Fruit fly (Drosophila melanogaster) whole organism, embryonic: ENCODE data around the gene Vta1.

Experiments
- Abd-B ChIP-seq: fragments of 200-800 bp; sonication (Bioruptor generic); optimal IDR thresholded peaks from 2 replicates; lab custom pipeline; 2018; ENCODE audit warnings: missing biosample characterization, mild to moderate bottlenecking, missing genetic modification characterization, moderate library complexity
- BEAF-32 ChIP-seq: fragments of 200-800 bp; sonication (Bioruptor generic); optimal IDR thresholded peaks from 3 replicates; lab custom pipeline; 2017; ENCODE audit warnings: missing biosample characterization, missing genetic modification characterization, mild to moderate bottlenecking, moderate library complexity, missing genetic modification reagents
- Bgb ChIP-seq: fragments of 200-800 bp; sonication (Bioruptor generic); IDR thresholded peaks from 2 replicates; pipeline ENCODE4 v1.3.6; 2022; ENCODE audit warnings: missing biosample characterization, missing genetic modification characterization; ENCODE audit not compliant: partially characterized antibody
- C15 ChIP-seq: fragments of 200-800 bp; sonication (Bioruptor generic); IDR thresholded peaks from 3 replicates; pipeline ENCODE4 v1.3.6; 2022; ENCODE audit warnings: missing biosample characterization, missing genetic modification characterization
- CG1024 ChIP-seq: fragments of 200-800 bp; sonication (Bioruptor generic); IDR thresholded peaks from 2 replicates; pipeline ENCODE4 v1.3.6; 2022; ENCODE audit warnings: missing biosample characterization, missing genetic modification characterization
- CG10431 ChIP-seq: fragments of 200-800 bp; sonication (Bioruptor generic); optimal IDR thresholded peaks from 3 replicates; lab custom pipeline; 2018; ENCODE audit warnings: missing biosample characterization, mild to moderate bottlenecking, missing genetic modification characterization
- CG11085 ChIP-seq: fragments of 200-800 bp; sonication (Bioruptor generic); IDR thresholded peaks from 2 replicates; pipeline ENCODE4 v1.3.6; 2022; ENCODE audit warnings: missing biosample characterization, missing genetic modification characterization
- CG11456 ChIP-seq: fragments of 200-800 bp; sonication (Bioruptor generic); IDR thresholded peaks from 3 replicates; pipeline ENCODE4 v1.3.6; 2022; ENCODE audit warnings: missing biosample characterization, missing genetic modification characterization
- CG11560 ChIP-seq: fragments of 200-800 bp; sonication (Bioruptor generic); IDR thresholded peaks from 3 replicates; pipeline ENCODE4 v1.3.6; 2022; ENCODE audit warnings: missing biosample characterization, missing genetic modification characterization
- CG1233 ChIP-seq: fragments of 200-800 bp; sonication (Bioruptor generic); optimal IDR thresholded peaks from 4 replicates; lab custom pipeline; 2018; ENCODE audit warnings: missing biosample characterization, mild to moderate bottlenecking, missing genetic modification characterization
- CG16779 ChIP-seq: fragments of 200-800 bp; sonication (Bioruptor generic); IDR thresholded peaks from 2 replicates; pipeline ENCODE4 v1.3.6; 2022; ENCODE audit warnings: missing biosample characterization, missing genetic modification characterization
- CG18262 ChIP-seq: fragments of 200-800 bp; optimal IDR thresholded peaks from 3 replicates; lab custom pipeline; 2019; ENCODE audit warnings: missing biosample characterization, mild to moderate bottlenecking, missing genetic modification characterization, moderate library complexity
- CG18599 ChIP-seq: fragments of 200-800 bp; sonication (Bioruptor generic); optimal IDR thresholded peaks from 3 replicates; lab custom pipeline; 2017; ENCODE audit warnings: missing biosample characterization, missing genetic modification characterization, mild to moderate bottlenecking, moderate library complexity, missing genetic modification reagents
- CG3847 ChIP-seq: fragments of 200-800 bp; sonication (Bioruptor generic); IDR thresholded peaks from 2 replicates; pipeline ENCODE4 v1.3.6; 2022; ENCODE audit warnings: missing biosample characterization, missing genetic modification characterization
- CG4328 ChIP-seq: fragments of 200-800 bp; sonication (Bioruptor generic); optimal IDR thresholded peaks from 3 replicates; lab custom pipeline; 2017; ENCODE audit warnings: missing biosample characterization, missing genetic modification reagents, missing genetic modification characterization
- CG4360 ChIP-seq: fragments of 200-800 bp; sonication (Bioruptor generic); IDR thresholded peaks from 2 replicates; pipeline ENCODE4 v1.3.6; 2022; ENCODE audit warnings: missing biosample characterization, missing genetic modification characterization
- CG4617 ChIP-seq: fragments of 200-800 bp; sonication (Bioruptor generic); optimal IDR thresholded peaks from 3 replicates; lab custom pipeline; 2016; ENCODE audit warnings: missing biosample characterization, missing genetic modification characterization, borderline replicate concordance
- CG6791 ChIP-seq: fragments of 200-800 bp; sonication (Bioruptor generic); IDR thresholded peaks from 3 replicates; pipeline ENCODE4 v1.3.6; 2022; ENCODE audit warnings: missing biosample characterization, missing genetic modification characterization; ENCODE audit not compliant: partially characterized antibody
- CG7556 ChIP-seq: fragments of 200-800 bp; sonication (Bioruptor generic); optimal IDR thresholded peaks from 2 replicates; lab custom pipeline; 2017; ENCODE audit warnings: missing biosample characterization, mild to moderate bottlenecking, missing genetic modification characterization
- CG9932 ChIP-seq: fragments of 200-800 bp; sonication (Bioruptor generic); IDR thresholded peaks from 2 replicates; pipeline ENCODE4 v1.3.6; 2022; ENCODE audit warnings: missing biosample characterization, missing genetic modification characterization
- Dek ChIP-seq: fragments of 200-800 bp; sonication (Bioruptor generic); optimal IDR thresholded peaks from 3 replicates; lab custom pipeline; 2019; ENCODE audit warnings: missing biosample characterization, mild to moderate bottlenecking, missing genetic modification characterization, moderate library complexity
- Dll ChIP-seq: fragments of 200-800 bp; sonication (Bioruptor generic); IDR thresholded peaks from 4 replicates; pipeline ENCODE4 v1.3.6; 2022; ENCODE audit warnings: missing biosample characterization, missing genetic modification characterization; ENCODE audit not compliant: partially characterized antibody
- Doc2 ChIP-seq: fragments of 200-800 bp; sonication (Bioruptor generic); IDR thresholded peaks from 2 replicates; pipeline ENCODE4 v1.3.6; 2022; ENCODE audit warnings: missing biosample characterization, missing genetic modification characterization
- Dref ChIP-seq: fragments of 200-800 bp; sonication (Bioruptor generic); IDR thresholded peaks from 2 replicates; pipeline ENCODE4 v1.3.6; 2022; ENCODE audit warnings: missing biosample characterization, missing genetic modification characterization
- E2f1 ChIP-seq: fragments of 200-800 bp; sonication (Bioruptor generic); IDR thresholded peaks from 2 replicates; pipeline ENCODE4 v1.3.6; 2022; ENCODE audit warnings: missing biosample characterization, missing genetic modification characterization
- Ets97D ChIP-seq: fragments of 200-800 bp; sonication (Bioruptor generic); optimal IDR thresholded peaks from 3 replicates; lab custom pipeline; 2016; ENCODE audit warnings: missing biosample characterization, missing genetic modification characterization
- H2.0 ChIP-seq: fragments of 200-800 bp; sonication (Bioruptor generic); IDR thresholded peaks from 2 replicates; pipeline ENCODE4 v1.3.6; 2022; ENCODE audit warnings: missing biosample characterization, missing genetic modification characterization
- Hmr ChIP-seq: fragments of 200-800 bp; sonication (Bioruptor generic); optimal IDR thresholded peaks from 3 replicates; lab custom pipeline; 2017; ENCODE audit warnings: mild to moderate bottlenecking, missing biosample characterization, missing genetic modification reagents, missing genetic modification characterization
- Hr3 ChIP-seq: fragments of 200-800 bp; sonication (Bioruptor generic); optimal IDR thresholded peaks from 3 replicates; lab custom pipeline; 2016; ENCODE audit warnings: missing biosample characterization, missing genetic modification characterization
- Lhr ChIP-seq: fragments of 200-800 bp; sonication (Bioruptor generic); optimal IDR thresholded peaks from 3 replicates; lab custom pipeline; 2017; ENCODE audit warnings: mild to moderate bottlenecking, missing biosample characterization, missing genetic modification reagents, missing genetic modification characterization
- Lpt ChIP-seq: fragments of >200 bp; optimal IDR thresholded peaks from 2 replicates; lab custom pipeline; 2018; ENCODE audit warnings: missing biosample characterization, missing genetic modification characterization
- Mad ChIP-seq: fragments of 200-800 bp; sonication (Bioruptor generic); optimal IDR thresholded peaks from 2 replicates; lab custom pipeline; 2016; ENCODE audit warnings: missing biosample characterization, missing genetic modification characterization
- Nf-YB ChIP-seq: fragments of 200-800 bp; sonication (Bioruptor generic); optimal IDR thresholded peaks from 3 replicates; lab custom pipeline; 2019; ENCODE audit warnings: missing biosample characterization, mild to moderate bottlenecking, missing genetic modification characterization, moderate library complexity
- Sin3A ChIP-seq: fragments of >200 bp; optimal IDR thresholded peaks from 2 replicates; lab custom pipeline; 2018
- Taf1 ChIP-seq: fragments of 200-800 bp; sonication (Bioruptor generic); IDR thresholded peaks from 2 replicates; pipeline ENCODE4 v1.3.6; 2022; ENCODE audit warnings: missing biosample characterization, missing genetic modification characterization
- Xrp1 ChIP-seq: fragments of 200-800 bp; sonication (Bioruptor generic); IDR thresholded peaks from 2 replicates; pipeline ENCODE4 v1.3.6; 2022; ENCODE audit warnings: missing biosample characterization, missing genetic modification characterization
- YL-1 ChIP-seq: fragments of 200-800 bp; sonication (Bioruptor generic); optimal IDR thresholded peaks from 3 replicates; lab custom pipeline; 2017; ENCODE audit warnings: missing biosample characterization, mild to moderate bottlenecking, missing genetic modification characterization
- da ChIP-seq: fragments of 200-800 bp; sonication (Bioruptor generic); optimal IDR thresholded peaks from 2 replicates; lab custom pipeline; 2016; ENCODE audit warnings: missing biosample characterization, missing genetic modification characterization
- emc ChIP-seq: fragments of 200-800 bp; sonication (Bioruptor generic); optimal IDR thresholded peaks from 2 replicates; lab custom pipeline; 2016; ENCODE audit warnings: missing biosample characterization, missing genetic modification characterization
- grn ChIP-seq: fragments of 200-800 bp; sonication (Bioruptor generic); optimal IDR thresholded peaks from 3 replicates; lab custom pipeline; 2017; ENCODE audit warnings: missing biosample characterization, missing genetic modification characterization
- hkb ChIP-seq, 2 experiments: fragments of 200-800 bp in 1 of 2; fragments of >200 bp in 1 of 2; sonication (Bioruptor generic) in 1 of 2; IDR thresholded peaks in 1 of 2; optimal IDR thresholded peaks in 1 of 2; 2 replicates each; pipeline versions ENCODE4 v1.3.6 to Lab custom; 2017 to 2022; ENCODE audit warnings: missing biosample characterization in 1 of 2, missing genetic modification characterization in 1 of 2
- oc ChIP-seq: fragments of 200-800 bp; sonication (Bioruptor generic); optimal IDR thresholded peaks from 2 replicates; lab custom pipeline; 2018; ENCODE audit warnings: missing biosample characterization, mild to moderate bottlenecking, missing genetic modification characterization, moderate library complexity
- onecut ChIP-seq: fragments of 200-800 bp; sonication (Bioruptor generic); IDR thresholded peaks from 2 replicates; pipeline ENCODE4 v1.3.6; 2022; ENCODE audit warnings: missing biosample characterization, missing genetic modification characterization
- peb ChIP-seq: fragments of 200-800 bp; sonication (Bioruptor generic); IDR thresholded peaks from 2 replicates; pipeline ENCODE4 v1.3.6; 2022; ENCODE audit warnings: missing biosample characterization, missing genetic modification characterization
- pita ChIP-seq: fragments of 200-800 bp; sonication (Bioruptor generic); optimal IDR thresholded peaks from 2 replicates; lab custom pipeline; 2017; ENCODE audit warnings: missing biosample characterization, mild to moderate bottlenecking, missing genetic modification characterization
- sens ChIP-seq: fragments of 200-800 bp; sonication (Bioruptor generic); peaks from one replicate; lab custom pipeline; 2016; ENCODE audit warnings: missing biosample characterization, missing genetic modification characterization
- shn ChIP-seq: fragments of 200-800 bp; sonication (Bioruptor generic); optimal IDR thresholded peaks from 3 replicates; lab custom pipeline; 2016; ENCODE audit warnings: missing biosample characterization, missing genetic modification characterization
- sisA ChIP-seq: fragments of 200-800 bp; sonication (Bioruptor generic); IDR thresholded peaks from 2 replicates; pipeline ENCODE4 v1.3.6; 2022; ENCODE audit warnings: missing biosample characterization, missing genetic modification characterization
- trem ChIP-seq: fragments of 200-800 bp; optimal IDR thresholded peaks from 3 replicates; lab custom pipeline; 2019; ENCODE audit warnings: missing biosample characterization, mild to moderate bottlenecking, missing genetic modification characterization, moderate library complexity
- twi ChIP-seq: fragments of 200-800 bp; optimal IDR thresholded peaks from 2 replicates; lab custom pipeline; 2019; ENCODE audit warnings: missing biosample characterization, mild to moderate bottlenecking, missing genetic modification characterization, moderate library complexity
- unc-4 ChIP-seq: fragments of 200-800 bp; sonication (Bioruptor generic); IDR thresholded peaks from 2 replicates; pipeline ENCODE4 v1.3.6; 2022; ENCODE audit warnings: missing biosample characterization, missing genetic modification characterization; ENCODE audit not compliant: partially characterized antibody
- vfl ChIP-seq: fragments of 200-800 bp; sonication (Bioruptor generic); optimal IDR thresholded peaks from 2 replicates; lab custom pipeline; 2016; ENCODE audit warnings: missing biosample characterization, missing genetic modification characterization

The Vta1 gene

dm6 chr3L:1652700-1653200 lies at the start of gene Vta1, which contains the start of gene CG7970:
TSS of gene Vta1 (minus strand) at chr3L:1652900.
TSS of gene CG7970 (plus strand) at chr3L:1652750.
- TF ChIP-seq peb (no peak), Sin3A (peak; percentile 47), CG18262 (tag; lab: Kevin White, UChicago) (no peak), Mad (GFP tag; lab: Kevin White, UChicago) (no peak), Lpt (GFP tag; lab: Kevin White, UChicago) (no peak), Doc2 (GFP tag; lab: Robert Waterston, UW) (no peak), Nf-YB (GFP tag; lab: Kevin White, UChicago) (no peak), E2f1 (GFP tag; lab: Robert Waterston, UW) (no peak), twi (tag; lab: Kevin White, UChicago) (no peak), CG3847 (GFP tag; lab: Robert Waterston, UW) (no peak), Taf1 (no peak), CG4617 (GFP tag; lab: Kevin White, UChicago) (peak; percentile 87), sens (no peak), unc-4 (GFP tag; lab: Robert Waterston, UW) (no peak), CG1024 (no peak), Dek (no peak), Dref (no peak), H2.0 (GFP tag; lab: Robert Waterston, UW) (no peak), CG6791 (GFP tag; lab: Robert Waterston, UW) (0 out of 3 replicates have a peak, but pooled peaks have one; percentile 36), CG4360 (no peak), Ets97D (GFP tag; lab: Kevin White, UChicago) (no peak), YL-1 (peak; percentile 68), onecut (GFP tag; lab: Robert Waterston, UW) (no peak), da (GFP tag; lab: Kevin White, UChicago) (no peak), trem (tag; lab: Kevin White, UChicago) (peak; percentile 32), CG10431 (GFP tag; lab: Kevin White, UChicago) (no peak), Hmr (GFP tag; lab: Kevin White, UChicago) (no peak), vfl (no peak), Lhr (no peak), BEAF-32 (GFP tag; lab: Kevin White, UChicago) (peak; percentile 8), CG11560 (tag; lab: Robert Waterston, UW) (no peak), shn (GFP tag; lab: Kevin White, UChicago) (no peak), Abd-B (GFP tag; lab: Kevin White, UChicago) (no peak), hkb (optimal IDR thresholded peaks at IDR 0.05; lab: Kevin White, UChicago) (no peak), hkb (GFP tag; IDR thresholded peaks at IDR 0.05; lab: Robert Waterston, UW) (no peak), CG18599 (GFP tag; lab: Kevin White, UChicago) (no peak), CG11456 (no peak), Hr3 (GFP tag; lab: Kevin White, UChicago) (no peak), CG9932 (no peak), Xrp1 (no peak), oc (tag; lab: Kevin White, UChicago) (no peak), CG11085 (GFP tag; lab: Robert Waterston, UW) (no peak), pita (no peak), Bgb (GFP tag; lab: Robert Waterston, UW) (peak; percentile 27; the same call in 1 of the 2 replicates), emc (GFP tag; lab: Kevin White, UChicago) (no peak), CG4328 (no peak), CG7556 (GFP tag; lab: Kevin White, UChicago) (no peak), CG16779 (GFP tag; lab: Robert Waterston, UW) (no peak), grn (GFP tag; lab: Kevin White, UChicago) (no peak), C15 (GFP tag; lab: Robert Waterston, UW) (no peak), CG1233 (GFP tag; lab: Kevin White, UChicago) (no peak), sisA (GFP tag; lab: Robert Waterston, UW) (no peak), Dll (GFP tag; lab: Robert Waterston, UW) (0 out of 4 replicates have a peak, but pooled peaks have one; percentile 26)
